Worm (Caenorhabditis elegans): ENCODE measurements around the gene D2089.3.

D2089.3 gene

ce11 chrII:10680614-10681013, 15.7 kb upstream of the D2089.3 start:
- TF ChIP-seq dao-5 (tag; optimal IDR thresholded peaks at IDR 0.05) = no peak
- no peak for TF ChIP-seq W03F9.2 (tag; optimal IDR thresholded peaks at IDR 0.05)
- no peak for TF ChIP-seq him-1 (tag; optimal IDR thresholded peaks at IDR 0.05)

ce11 chrII:10680130-10680529, 15.2 kb upstream of the D2089.3 start:
- no peak for TF ChIP-seq him-1 (tag; optimal IDR thresholded peaks at IDR 0.05)
- TF ChIP-seq dao-5 (tag; optimal IDR thresholded peaks at IDR 0.05) = no peak
- no peak for TF ChIP-seq W03F9.2 (tag; optimal IDR thresholded peaks at IDR 0.05)

ce11 chrII:10675302-10675701, 10.4 kb upstream of the D2089.3 start, which contains the start of gene ptb-1:
TSS of gene ptb-1 (plus strand) at chrII:10675602.
- TF ChIP-seq W03F9.2 (tag; optimal IDR thresholded peaks at IDR 0.05) = no peak
- TF ChIP-seq dao-5 (tag; optimal IDR thresholded peaks at IDR 0.05) = no peak
- no peak for TF ChIP-seq him-1 (tag; optimal IDR thresholded peaks at IDR 0.05)

- TF ChIP-seq him-1 (tag; optimal IDR thresholded peaks at IDR 0.05) (no peak), W03F9.2 (tag; optimal IDR thresholded peaks at IDR 0.05) (peak; percentile 24), dao-5 (tag; optimal IDR thresholded peaks at IDR 0.05) (no peak)
These were observed 2.2 kb downstream of the D2089.3 start, which contains the start of gene D2089.8 for ce11 chrII:10662698-10663097. TSS of gene D2089.8 (minus strand) at chrII:10662781.

DNA sequence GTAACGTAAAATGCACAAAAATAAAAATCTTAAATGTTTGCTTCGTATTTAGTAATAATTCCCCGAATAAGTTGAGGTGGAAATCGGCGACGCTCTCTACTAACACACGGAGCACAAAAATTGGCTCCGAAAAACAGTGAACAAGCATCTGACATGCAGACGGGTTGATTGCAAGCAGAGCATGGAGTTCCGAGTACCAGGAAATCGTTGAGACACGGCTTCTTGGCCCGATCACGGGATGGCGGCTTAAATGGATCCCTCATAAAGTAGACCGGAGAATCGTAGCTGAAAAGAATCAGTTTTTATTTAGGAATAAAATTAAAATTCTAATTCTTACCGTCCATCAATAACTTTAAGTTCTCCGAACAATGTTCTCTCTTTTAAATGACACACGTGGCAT, 2.7 kb downstream of the D2089.3 start:
- TF ChIP-seq dao-5 (tag; optimal IDR thresholded peaks at IDR 0.05) (no peak), him-1 (tag; optimal IDR thresholded peaks at IDR 0.05) (no peak), W03F9.2 (tag; optimal IDR thresholded peaks at IDR 0.05) (no peak)

ce11 chrII:10661448-10662064, 3.4 kb downstream of the D2089.3 start:
- no peak for TF ChIP-seq W03F9.2 (tag; optimal IDR thresholded peaks at IDR 0.05)
- no peak for TF ChIP-seq him-1 (tag; optimal IDR thresholded peaks at IDR 0.05)
- no peak for TF ChIP-seq dao-5 (tag; optimal IDR thresholded peaks at IDR 0.05)

DNA sequence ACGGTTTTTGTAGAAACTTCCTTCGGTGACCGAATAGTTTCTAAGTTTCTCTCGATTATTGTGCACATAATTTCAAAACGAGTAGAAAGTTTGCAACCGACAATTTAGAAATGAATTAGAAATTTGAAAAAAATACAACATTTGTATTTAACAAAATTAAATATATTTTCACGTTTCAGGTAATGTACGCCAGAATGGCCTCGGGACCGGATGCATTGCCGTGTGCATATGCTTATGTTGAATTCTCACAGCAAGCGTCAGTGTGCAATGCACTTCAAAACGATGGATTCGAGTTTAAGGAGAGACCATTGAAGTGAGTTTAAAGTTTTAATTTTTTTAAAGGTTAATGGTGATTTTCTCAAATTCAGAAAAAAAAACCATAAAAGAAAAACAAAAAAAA, 4.0 kb downstream of the D2089.3 start, which contains the start of gene marc-2:
Gene marc-2 (minus strand): TSS at position 101 of the 400 bp plus-strand sequence.
- TF ChIP-seq him-1 (tag; optimal IDR thresholded peaks at IDR 0.05) (no peak), W03F9.2 (tag; optimal IDR thresholded peaks at IDR 0.05) (no peak), dao-5 (tag; optimal IDR thresholded peaks at IDR 0.05) (no peak)

DNA sequence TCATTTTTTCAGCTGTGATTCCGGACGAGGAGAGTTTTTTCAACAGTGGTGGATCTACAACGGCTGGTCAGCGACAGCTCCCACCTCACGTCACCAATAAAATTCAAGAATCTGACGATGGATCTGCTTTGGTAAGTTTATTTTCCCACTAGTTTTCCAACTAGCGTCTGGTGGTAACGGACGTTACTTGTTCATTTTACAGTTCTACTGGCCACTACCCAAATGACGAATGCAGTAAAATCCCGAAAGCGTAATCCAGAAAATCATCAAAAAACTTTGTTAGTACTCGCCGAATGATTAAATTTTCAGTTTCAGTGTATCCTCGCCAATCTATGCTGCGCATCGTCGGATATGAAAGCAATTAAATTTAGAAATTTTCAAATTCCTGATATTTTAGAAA, 5.3 kb downstream of the D2089.3 start:
- TF ChIP-seq him-1 (tag; optimal IDR thresholded peaks at IDR 0.05) (no peak), W03F9.2 (tag; optimal IDR thresholded peaks at IDR 0.05) (no peak), dao-5 (tag; optimal IDR thresholded peaks at IDR 0.05) (no peak)

DNA sequence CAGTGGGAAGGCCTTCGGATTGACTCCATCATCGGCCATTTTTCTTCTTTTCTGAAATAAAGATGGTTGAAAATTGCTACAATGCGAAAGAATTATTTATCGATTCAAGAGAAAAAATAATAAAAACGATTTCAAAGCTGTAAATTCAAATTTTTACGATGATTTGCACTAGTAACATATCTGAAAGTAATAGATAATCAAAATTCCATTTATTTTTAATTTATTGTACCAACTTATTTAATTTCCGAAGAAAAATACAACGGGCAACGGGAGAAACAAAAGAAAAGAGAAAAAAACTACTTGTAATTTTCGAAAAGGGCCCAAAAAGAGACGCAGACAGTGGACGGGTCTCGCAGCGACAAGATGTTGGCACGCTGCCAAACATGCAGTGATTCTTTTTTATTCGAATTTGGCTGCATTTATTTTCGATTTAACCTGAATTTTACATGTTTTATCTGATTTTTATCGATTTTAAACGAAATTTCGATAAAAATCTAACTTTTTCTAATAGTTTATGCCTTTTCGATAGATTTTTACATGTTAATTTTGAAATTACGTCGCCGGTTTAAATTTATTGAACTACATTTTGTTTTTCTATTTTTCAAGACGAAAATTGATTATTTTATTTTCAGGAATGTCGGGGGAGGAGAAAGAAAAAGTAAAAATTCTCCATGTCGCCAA, 6.2 kb downstream of the D2089.3 start, which contains the start of the genes snu-13 and rsp-7:
Gene snu-13 (minus strand): TSS at position 51 of the 681 bp plus-strand sequence.
Gene rsp-7 (plus strand): TSS at position 631 of the 681 bp plus-strand sequence.
- TF ChIP-seq dao-5 (tag; optimal IDR thresholded peaks at IDR 0.05) (no peak), W03F9.2 (tag; optimal IDR thresholded peaks at IDR 0.05) (peak; percentile 90)

ce11 chrII:10657632-10658108, 7.3 kb downstream of the D2089.3 start, which contains the start of gene lact-3:
TSS of gene lact-3 (minus strand) at chrII:10657682.
- TF ChIP-seq him-1 (tag; optimal IDR thresholded peaks at IDR 0.05) (no peak), dao-5 (tag; optimal IDR thresholded peaks at IDR 0.05) (no peak)

- TF ChIP-seq W03F9.2 (tag; optimal IDR thresholded peaks at IDR 0.05) (no peak), dao-5 (tag; optimal IDR thresholded peaks at IDR 0.05) (no peak), him-1 (tag; optimal IDR thresholded peaks at IDR 0.05) (no peak)
These were observed 8.5 kb downstream of the D2089.3 start for ce11 chrII:10656395-10656794.

ce11 chrII:10654435-10654834, 10.5 kb downstream of the D2089.3 start:
- TF ChIP-seq W03F9.2 (tag; optimal IDR thresholded peaks at IDR 0.05) (no peak), dao-5 (tag; optimal IDR thresholded peaks at IDR 0.05) (no peak), him-1 (tag; optimal IDR thresholded peaks at IDR 0.05) (no peak)

ce11 chrII:10653559-10653958, 11.4 kb downstream of the D2089.3 start:
- TF ChIP-seq dao-5 (tag; optimal IDR thresholded peaks at IDR 0.05) (no peak), W03F9.2 (tag; optimal IDR thresholded peaks at IDR 0.05) (no peak), him-1 (tag; optimal IDR thresholded peaks at IDR 0.05) (no peak)

- no peak for TF ChIP-seq dao-5 (tag; optimal IDR thresholded peaks at IDR 0.05)
These were observed 12.8 kb downstream of the D2089.3 start, which contains the start of gene nphp-1 for ce11 chrII:10652112-10652511. TSS of gene nphp-1 (minus strand) at chrII:10652256.

Data from whole organism, L4/young adult.